Fruit fly (Drosophila melanogaster): Measurements from ENCODE around the gene CG10428.

Gene CG10428

dm6 chr2L:18968370-18969105 lies 19.9 kb downstream of the CG10428 start, which contains the start of the genes Nak and Tango6 (continued):
- TF ChIP-seq hbn (GFP tag; IDR thresholded peaks at IDR 0.05; ENCODE audit: partially characterized antibody) = peak; percentile 90
- peak; percentile 0 for TF ChIP-seq maf-S (GFP tag; optimal IDR thresholded peaks at IDR 0.05)
- peak; percentile 68 for TF ChIP-seq CG12659 (GFP tag; optimal IDR thresholded peaks at IDR 0.05)
- TF ChIP-seq CG4360 (GFP tag; IDR thresholded peaks at IDR 0.05) = no peak
- TF ChIP-seq fru (optimal IDR thresholded peaks at IDR 0.05) = no peak
- TF ChIP-seq zen2 (GFP tag; IDR thresholded peaks at IDR 0.05; ENCODE audit: partially characterized antibody) = peak; percentile 88; the same call in 2 of the 3 replicates
- no peak for TF ChIP-seq Atf3 (GFP tag; optimal IDR thresholded peaks at IDR 0.05)
- TF ChIP-seq CG34422 (GFP tag; IDR thresholded peaks at IDR 0.05) = no peak
- no peak for TF ChIP-seq CG18764 (GFP tag; optimal IDR thresholded peaks at IDR 0.05)
- TF ChIP-seq her (GFP tag; optimal IDR thresholded peaks at IDR 0.05) = no peak
- no peak for TF ChIP-seq Jarid2 (GFP tag; optimal IDR thresholded peaks at IDR 0.05)
- no peak for TF ChIP-seq crc (GFP tag; optimal IDR thresholded peaks at IDR 0.05)
- TF ChIP-seq br (optimal IDR thresholded peaks at IDR 0.05) = no peak
- peak; percentile 96 for TF ChIP-seq Doc3 (GFP tag; IDR thresholded peaks at IDR 0.05; ENCODE audit: partially characterized antibody)
- TF ChIP-seq CG3281 (GFP tag; optimal IDR thresholded peaks at IDR 0.05) = no peak

- TF ChIP-seq shn (GFP tag; optimal IDR thresholded peaks at IDR 0.05) (no peak), CG17385 (GFP tag; optimal IDR thresholded peaks at IDR 0.05) (peak; percentile 58), Blimp-1 (GFP tag; optimal IDR thresholded peaks at IDR 0.05) (peak; percentile 32), sima (GFP tag; optimal IDR thresholded peaks at IDR 0.05) (no peak), Stat92E (GFP tag; optimal IDR thresholded peaks at IDR 0.05) (no peak), CG10431 (GFP tag; optimal IDR thresholded peaks at IDR 0.05) (peak; percentile 45), fd102C (GFP tag; optimal IDR thresholded peaks at IDR 0.05) (no peak), CG12659 (GFP tag; optimal IDR thresholded peaks at IDR 0.05) (peak; percentile 80), CG4854 (GFP tag; optimal IDR thresholded peaks at IDR 0.05) (peak; percentile 54), fd3F (GFP tag; optimal IDR thresholded peaks at IDR 0.05) (peak; percentile 44), ab (GFP tag; optimal IDR thresholded peaks at IDR 0.05) (no peak), Lpt (GFP tag; optimal IDR thresholded peaks at IDR 0.05) (no peak), MTF-1 (GFP tag; optimal IDR thresholded peaks at IDR 0.05; ENCODE audit: borderline replicate concordance) (peak; percentile 70), btn (GFP tag; optimal IDR thresholded peaks at IDR 0.05) (peak; percentile 4), NfI (GFP tag; optimal IDR thresholded peaks at IDR 0.05) (peak; percentile 57), Kr (GFP tag; optimal IDR thresholded peaks at IDR 0.05) (no peak), CG16813 (GFP tag; IDR thresholded peaks at IDR 0.05; ENCODE audit: partially characterized antibody) (no peak; the same call in 2 of the 3 replicates), Atf6 (GFP tag; IDR thresholded peaks at IDR 0.05) (peak; percentile 56; the same call in 1 of the 2 replicates), CG12744 (GFP tag; optimal IDR thresholded peaks at IDR 0.05) (no peak), B-H2 (GFP tag; optimal IDR thresholded peaks at IDR 0.05) (peak; percentile 49), nau (GFP tag; optimal IDR thresholded peaks at IDR 0.05) (no peak), CG11504 (tag; optimal IDR thresholded peaks at IDR 0.05) (no peak), CG6272 (GFP tag; IDR thresholded peaks at IDR 0.05) (no peak), CG32772 (GFP tag; IDR thresholded peaks at IDR 0.05) (no peak), zfh2 (GFP tag; optimal IDR thresholded peaks at IDR 0.05) (no peak), Sox100B (GFP tag; optimal IDR thresholded peaks at IDR 0.05) (peak; percentile 66), ftz-f1 (GFP tag; optimal IDR thresholded peaks at IDR 0.05) (peak; percentile 95), ind (GFP tag; optimal IDR thresholded peaks at IDR 0.05) (peak; percentile 67), insv (GFP tag; optimal IDR thresholded peaks at IDR 0.05) (peak in 1 of 2 experiments; percentile 63), CG8765 (GFP tag; IDR thresholded peaks at IDR 0.05) (no peak), hkb (optimal IDR thresholded peaks at IDR 0.05) (peak; percentile 26), hkb (GFP tag; IDR thresholded peaks at IDR 0.05) (no peak), Mes4 (GFP tag; optimal IDR thresholded peaks at IDR 0.05) (no peak), pfk (GFP tag; optimal IDR thresholded peaks at IDR 0.05) (peak; percentile 52)
Measured at dm6 chr2L:18974063-18974779, 25.5 kb downstream of the CG10428 start, which contains the start of the genes L2HGDH and CG10431. Gene L2HGDH (minus strand): TSS chr2L:18974448. Gene CG10431 (plus strand): TSS chr2L:18974710.
